Worm (Caenorhabditis elegans): Measurements from ENCODE around the gene ZC190.2.

The ZC190.2 gene

DNA sequence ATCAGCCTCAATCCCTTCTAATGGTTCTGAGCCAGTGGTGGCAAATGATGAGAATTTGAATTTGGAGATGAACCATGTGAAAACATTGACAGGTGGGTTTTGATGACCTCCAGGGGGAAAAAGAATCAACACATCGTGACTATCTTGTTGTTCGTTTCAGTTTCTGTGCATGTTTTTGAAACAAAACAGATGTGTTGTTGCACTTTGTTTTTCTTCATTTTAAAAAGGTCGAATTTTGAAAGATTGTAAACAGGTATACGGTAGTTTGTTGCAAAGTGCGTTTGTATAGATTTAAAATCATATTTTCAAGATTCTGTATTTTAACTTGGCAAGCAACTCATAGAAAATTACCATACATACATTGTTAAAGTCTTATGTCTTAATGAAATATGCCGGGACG, 30.8 kb upstream of the ZC190.2 start:
- TF ChIP-seq ets-7 (tag; optimal IDR thresholded peaks at IDR 0.05) (no peak), scrt-1 (GFP tag; IDR thresholded peaks at IDR 0.05) (no peak), pes-1 (GFP tag; IDR thresholded peaks at IDR 0.05) (no peak), F13C5.2 (tag; optimal IDR thresholded peaks at IDR 0.05) (no peak), ceh-13 (GFP tag; optimal IDR thresholded peaks at IDR 0.05) (no peak), tra-4 (tag; optimal IDR thresholded peaks at IDR 0.05) (no peak), ceh-36 (tag; optimal IDR thresholded peaks at IDR 0.05) (no peak), tbx-37 (GFP tag; conservative IDR thresholded peaks at IDR 0.05) (no peak), hmbx-1 (tag; optimal IDR thresholded peaks at IDR 0.05) (no peak), hnd-1 (tag; optimal IDR thresholded peaks at IDR 0.05) (no peak), B0310.2 (tag; optimal IDR thresholded peaks at IDR 0.05) (no peak), hmg-4 (GFP tag; optimal IDR thresholded peaks at IDR 0.05) (no peak), tbx-11 (GFP tag; IDR thresholded peaks at IDR 0.05) (no peak), ama-1 (optimal IDR thresholded peaks at IDR 0.05) (no peak), flt-1 (GFP tag; IDR thresholded peaks at IDR 0.05) (no peak), aly-1 (tag; optimal IDR thresholded peaks at IDR 0.05) (no peak), sea-1 (GFP tag; conservative IDR thresholded peaks at IDR 0.05) (no peak)

DNA sequence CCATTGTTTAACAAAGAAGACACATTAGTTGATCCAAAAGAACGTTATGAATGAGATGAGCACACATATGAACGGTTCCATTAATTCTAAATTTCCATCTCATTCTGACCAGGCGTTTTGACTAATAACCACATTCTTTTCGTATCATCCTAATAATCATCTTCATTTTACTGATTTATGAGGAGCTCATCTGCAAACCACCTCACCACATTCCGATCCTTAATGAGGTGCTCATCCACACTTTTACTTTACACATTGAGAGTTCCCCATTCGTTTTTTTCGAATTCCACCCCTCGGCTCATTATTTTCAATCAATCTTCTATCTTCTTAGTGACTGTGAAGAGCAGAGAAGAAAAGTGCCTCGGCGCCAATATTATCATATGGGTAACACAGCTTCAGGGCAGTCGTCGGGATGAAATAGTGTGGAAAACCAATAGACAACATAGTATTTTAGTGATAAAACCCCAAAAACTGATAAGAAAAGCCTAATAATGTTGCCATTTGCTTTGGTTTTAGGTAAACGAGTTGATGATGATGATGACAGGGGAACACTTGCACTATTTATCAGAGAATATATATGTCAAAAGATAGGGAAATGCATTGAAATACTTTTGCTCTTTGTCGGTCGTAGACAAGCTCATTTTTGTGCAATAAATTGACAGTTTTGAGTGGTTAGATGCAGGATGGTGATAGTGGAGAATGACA, 30.0 kb upstream of the ZC190.2 start:
- no peak for TF ChIP-seq hnd-1 (tag; optimal IDR thresholded peaks at IDR 0.05)
- TF ChIP-seq ceh-13 (GFP tag; optimal IDR thresholded peaks at IDR 0.05): no peak

DNA sequence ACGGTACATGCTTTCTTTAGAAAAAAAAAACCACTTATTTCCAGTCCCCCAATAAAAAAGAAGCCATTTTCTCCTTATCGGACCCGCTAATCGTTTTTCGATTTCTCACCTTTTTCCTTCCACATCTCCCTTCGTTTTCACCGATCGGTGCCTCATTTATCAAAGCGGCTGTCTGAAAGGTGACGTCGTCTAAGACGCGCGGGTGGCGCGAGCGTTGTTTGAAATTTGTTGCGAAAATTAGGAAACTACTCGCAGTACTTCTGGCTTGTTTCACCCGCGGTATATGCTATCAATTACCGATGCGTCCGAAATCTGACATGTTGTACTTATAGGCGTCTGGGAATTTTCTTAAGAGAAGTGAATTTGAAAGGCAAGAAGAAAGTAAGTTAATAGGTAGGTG, 29.0 kb upstream of the ZC190.2 start:
- TF ChIP-seq B0310.2 (tag; optimal IDR thresholded peaks at IDR 0.05): no peak
- TF ChIP-seq ets-7 (tag; optimal IDR thresholded peaks at IDR 0.05): no peak
- TF ChIP-seq F13C5.2 (tag; optimal IDR thresholded peaks at IDR 0.05): no peak
- no peak for TF ChIP-seq tbx-37 (GFP tag; conservative IDR thresholded peaks at IDR 0.05)
- no peak for TF ChIP-seq ceh-13 (GFP tag; optimal IDR thresholded peaks at IDR 0.05)
- no peak for TF ChIP-seq ceh-36 (tag; optimal IDR thresholded peaks at IDR 0.05)
- no peak for TF ChIP-seq pes-1 (GFP tag; IDR thresholded peaks at IDR 0.05)
- TF ChIP-seq hnd-1 (tag; optimal IDR thresholded peaks at IDR 0.05): no peak
- no peak for TF ChIP-seq ama-1 (optimal IDR thresholded peaks at IDR 0.05)
- TF ChIP-seq flt-1 (GFP tag; IDR thresholded peaks at IDR 0.05): no peak
- no peak for TF ChIP-seq hmbx-1 (tag; optimal IDR thresholded peaks at IDR 0.05)
- no peak for TF ChIP-seq scrt-1 (GFP tag; IDR thresholded peaks at IDR 0.05)
- no peak for TF ChIP-seq tra-4 (tag; optimal IDR thresholded peaks at IDR 0.05)
- no peak for TF ChIP-seq sea-1 (GFP tag; conservative IDR thresholded peaks at IDR 0.05)
- no peak for TF ChIP-seq aly-1 (tag; optimal IDR thresholded peaks at IDR 0.05)
- TF ChIP-seq hmg-4 (GFP tag; optimal IDR thresholded peaks at IDR 0.05): no peak
- no peak for TF ChIP-seq tbx-11 (GFP tag; IDR thresholded peaks at IDR 0.05)

DNA sequence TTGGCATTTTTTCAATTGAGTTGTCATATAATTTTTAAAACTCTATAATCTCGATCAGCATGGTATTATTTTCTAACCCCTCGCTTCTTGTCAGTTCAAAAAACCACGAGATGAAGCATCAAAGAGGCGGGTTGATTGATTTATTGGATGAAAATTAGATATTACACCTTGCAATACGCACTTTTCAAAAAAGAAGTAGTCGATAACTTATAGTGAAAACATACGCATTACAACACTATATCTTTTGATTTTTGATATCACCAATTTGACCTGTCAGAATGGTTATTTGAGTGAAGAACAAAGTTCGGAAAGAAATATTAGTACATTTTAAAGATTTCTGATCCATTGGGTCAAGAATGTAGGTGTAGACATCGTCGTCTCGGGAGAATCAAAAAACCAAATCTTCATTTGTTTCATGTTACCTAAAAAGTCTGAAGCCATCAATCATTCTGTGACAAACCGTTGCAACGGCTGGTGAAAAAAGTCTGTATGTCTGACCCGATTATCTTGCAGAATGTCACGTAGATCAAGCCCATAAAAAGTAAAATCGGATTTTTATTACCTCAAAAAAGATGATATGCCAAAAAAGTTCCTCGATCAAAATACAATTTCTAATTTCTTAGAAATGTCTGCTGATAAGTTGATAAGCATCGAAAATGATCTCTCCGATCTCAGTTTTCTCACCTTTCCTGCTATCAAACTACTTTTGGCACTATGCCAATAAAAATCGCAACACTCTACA, 27.9 kb upstream of the ZC190.2 start:
- TF ChIP-seq hnd-1 (tag; optimal IDR thresholded peaks at IDR 0.05) (no peak), tbx-11 (GFP tag; IDR thresholded peaks at IDR 0.05) (no peak), hmg-4 (GFP tag; optimal IDR thresholded peaks at IDR 0.05) (no peak), scrt-1 (GFP tag; IDR thresholded peaks at IDR 0.05) (no peak), tra-4 (tag; optimal IDR thresholded peaks at IDR 0.05) (no peak), ets-7 (tag; optimal IDR thresholded peaks at IDR 0.05) (no peak), flt-1 (GFP tag; IDR thresholded peaks at IDR 0.05) (no peak), pes-1 (GFP tag; IDR thresholded peaks at IDR 0.05) (no peak), aly-1 (tag; optimal IDR thresholded peaks at IDR 0.05) (no peak), tbx-37 (GFP tag; conservative IDR thresholded peaks at IDR 0.05) (no peak), sea-1 (GFP tag; conservative IDR thresholded peaks at IDR 0.05) (no peak), ceh-36 (tag; optimal IDR thresholded peaks at IDR 0.05) (no peak), B0310.2 (tag; optimal IDR thresholded peaks at IDR 0.05) (no peak), hmbx-1 (tag; optimal IDR thresholded peaks at IDR 0.05) (no peak), F13C5.2 (tag; optimal IDR thresholded peaks at IDR 0.05) (no peak), ama-1 (optimal IDR thresholded peaks at IDR 0.05) (no peak), ceh-13 (GFP tag; optimal IDR thresholded peaks at IDR 0.05) (no peak)

DNA sequence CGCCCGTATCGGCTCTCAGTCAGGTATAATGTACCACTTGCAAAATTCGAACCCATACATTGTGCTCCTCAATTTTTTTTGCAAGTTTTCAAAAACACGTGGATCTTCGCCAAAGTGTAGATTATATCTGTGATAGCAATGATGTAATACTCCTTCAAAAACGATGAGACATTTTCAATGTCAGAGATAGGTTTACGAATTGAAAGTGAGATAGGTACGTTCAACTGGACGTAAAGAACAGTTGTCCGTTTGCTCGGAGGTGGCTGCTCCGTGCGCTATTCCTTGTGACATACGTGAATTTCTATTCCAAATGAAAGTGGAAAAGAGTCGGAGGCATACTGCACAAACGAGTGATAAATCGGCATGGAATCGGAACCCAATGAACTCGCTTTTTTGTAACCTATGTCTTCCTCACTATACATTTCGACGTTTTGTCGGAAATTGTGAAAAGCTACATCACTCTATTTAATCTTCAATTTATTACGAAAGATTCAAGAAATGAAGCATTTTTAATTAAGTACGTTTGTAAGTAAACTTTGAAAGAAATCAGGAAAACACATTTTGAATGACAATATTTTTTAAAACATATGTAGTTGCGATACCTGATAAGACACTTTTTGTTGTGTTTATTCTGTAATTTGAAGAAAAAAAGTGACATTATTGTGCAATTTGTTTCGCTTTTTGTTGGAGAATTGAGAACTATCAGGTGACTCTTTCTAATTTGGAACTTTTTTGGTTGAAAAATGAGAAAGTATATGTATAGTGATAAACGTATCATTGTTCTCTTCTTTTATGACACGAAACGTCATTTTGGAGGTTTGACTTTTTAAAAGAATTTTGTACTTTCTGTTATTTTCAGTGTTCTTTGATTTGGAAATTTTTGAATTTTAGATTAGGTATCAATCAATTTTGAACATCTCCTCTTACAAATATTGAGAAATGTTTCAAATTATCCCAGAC, 26.4 kb upstream of the ZC190.2 start:
- no peak for TF ChIP-seq aly-1 (tag; optimal IDR thresholded peaks at IDR 0.05)
- no peak for TF ChIP-seq sea-1 (GFP tag; conservative IDR thresholded peaks at IDR 0.05)
- no peak for TF ChIP-seq flt-1 (GFP tag; IDR thresholded peaks at IDR 0.05)
- no peak for TF ChIP-seq tbx-11 (GFP tag; IDR thresholded peaks at IDR 0.05)
- no peak for TF ChIP-seq ets-7 (tag; optimal IDR thresholded peaks at IDR 0.05)
- TF ChIP-seq ceh-36 (tag; optimal IDR thresholded peaks at IDR 0.05): no peak
- no peak for TF ChIP-seq hnd-1 (tag; optimal IDR thresholded peaks at IDR 0.05)
- TF ChIP-seq ama-1 (optimal IDR thresholded peaks at IDR 0.05): no peak
- TF ChIP-seq ceh-13 (GFP tag; optimal IDR thresholded peaks at IDR 0.05): no peak
- no peak for TF ChIP-seq hmg-4 (GFP tag; optimal IDR thresholded peaks at IDR 0.05)
- TF ChIP-seq pes-1 (GFP tag; IDR thresholded peaks at IDR 0.05): no peak
- TF ChIP-seq B0310.2 (tag; optimal IDR thresholded peaks at IDR 0.05): no peak
- TF ChIP-seq scrt-1 (GFP tag; IDR thresholded peaks at IDR 0.05): no peak
- TF ChIP-seq tra-4 (tag; optimal IDR thresholded peaks at IDR 0.05): no peak
- no peak for TF ChIP-seq hmbx-1 (tag; optimal IDR thresholded peaks at IDR 0.05)
- TF ChIP-seq tbx-37 (GFP tag; conservative IDR thresholded peaks at IDR 0.05): no peak
- TF ChIP-seq F13C5.2 (tag; optimal IDR thresholded peaks at IDR 0.05): no peak

DNA sequence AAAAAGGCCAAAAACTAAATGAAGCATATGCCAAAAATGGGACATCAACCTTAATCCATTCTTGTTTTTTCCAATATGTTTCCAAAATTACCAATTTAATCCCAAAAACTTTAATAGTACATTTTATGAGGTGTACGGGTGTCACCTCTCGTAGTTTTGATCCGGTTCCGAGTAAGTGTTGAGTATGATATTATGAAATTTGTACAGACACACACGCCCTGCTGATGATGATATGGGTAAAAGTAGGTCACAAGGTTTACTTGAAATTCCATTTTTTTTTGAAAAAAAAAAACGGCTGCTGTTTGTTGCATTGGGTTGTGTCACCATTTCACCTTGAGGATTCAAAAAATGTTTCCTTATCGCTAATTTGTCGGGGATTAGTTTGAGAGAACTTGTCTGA, 23.2 kb upstream of the ZC190.2 start:
- TF ChIP-seq F13C5.2 (tag; optimal IDR thresholded peaks at IDR 0.05): no peak
- TF ChIP-seq ceh-36 (tag; optimal IDR thresholded peaks at IDR 0.05): no peak
- no peak for TF ChIP-seq ama-1 (optimal IDR thresholded peaks at IDR 0.05)
- no peak for TF ChIP-seq scrt-1 (GFP tag; IDR thresholded peaks at IDR 0.05)
- no peak for TF ChIP-seq sea-1 (GFP tag; conservative IDR thresholded peaks at IDR 0.05)
- no peak for TF ChIP-seq hmbx-1 (tag; optimal IDR thresholded peaks at IDR 0.05)
- no peak for TF ChIP-seq tbx-37 (GFP tag; conservative IDR thresholded peaks at IDR 0.05)
- TF ChIP-seq hnd-1 (tag; optimal IDR thresholded peaks at IDR 0.05): no peak
- no peak for TF ChIP-seq ets-7 (tag; optimal IDR thresholded peaks at IDR 0.05)
- TF ChIP-seq tra-4 (tag; optimal IDR thresholded peaks at IDR 0.05): no peak
- no peak for TF ChIP-seq pes-1 (GFP tag; IDR thresholded peaks at IDR 0.05)

Measured in whole organism, early embryonic.